Worm (Caenorhabditis elegans): Measurements from ENCODE around the gene aptf-3.

aptf-3 gene

ce11 chrII:8625163-8625562 lies 31.2 kb downstream of the aptf-3 start, which contains the start of gene sptf-2:
TSS of gene sptf-2 (plus strand) at chrII:8625459.
- TF ChIP-seq drap-1 (GFP tag; optimal IDR thresholded peaks at IDR 0.05), result no peak
- TF ChIP-seq unc-39 (tag; optimal IDR thresholded peaks at IDR 0.05), result no peak
- TF ChIP-seq ceh-43 (GFP tag; optimal IDR thresholded peaks at IDR 0.05), result no peak
- TF ChIP-seq lin-13 (tag; optimal IDR thresholded peaks at IDR 0.05), result no peak
- no peak for TF ChIP-seq ceh-39 (tag; optimal IDR thresholded peaks at IDR 0.05)
- TF ChIP-seq pha-4 (tag; optimal IDR thresholded peaks at IDR 0.05), result no peak
- no peak for TF ChIP-seq blmp-1 (tag; optimal IDR thresholded peaks at IDR 0.05)
- TF ChIP-seq M03D4.4 (tag; optimal IDR thresholded peaks at IDR 0.05), result no peak
- TF ChIP-seq elt-3 (tag; optimal IDR thresholded peaks at IDR 0.05), result no peak
- no peak for TF ChIP-seq nhr-2 (tag; optimal IDR thresholded peaks at IDR 0.05)
- no peak for TF ChIP-seq nhr-76 (tag; optimal IDR thresholded peaks at IDR 0.05)
- TF ChIP-seq ces-1 (GFP tag; optimal IDR thresholded peaks at IDR 0.05), result no peak
- TF ChIP-seq nhr-237 (tag; optimal IDR thresholded peaks at IDR 0.05), result no peak
- no peak for TF ChIP-seq sptf-1 (tag; optimal IDR thresholded peaks at IDR 0.05)
- no peak for TF ChIP-seq nhr-28 (tag; optimal IDR thresholded peaks at IDR 0.05)
- no peak for TF ChIP-seq lin-32 (GFP tag; optimal IDR thresholded peaks at IDR 0.05)
- TF ChIP-seq bed-3 (GFP tag; optimal IDR thresholded peaks at IDR 0.05), result no peak

- TF ChIP-seq mep-1 (tag; optimal IDR thresholded peaks at IDR 0.05), result no peak
- TF ChIP-seq ztf-11 (tag; optimal IDR thresholded peaks at IDR 0.05), result no peak
- TF ChIP-seq snpc-4 (tag; optimal IDR thresholded peaks at IDR 0.05), result no peak
- no peak for TF ChIP-seq zip-8 (tag; optimal IDR thresholded peaks at IDR 0.05)
- no peak for TF ChIP-seq nhr-76 (tag; optimal IDR thresholded peaks at IDR 0.05)
- TF ChIP-seq elt-3 (tag; optimal IDR thresholded peaks at IDR 0.05), result no peak
- no peak for TF ChIP-seq cnd-1 (tag; optimal IDR thresholded peaks at IDR 0.05)
- TF ChIP-seq ham-2 (GFP tag; optimal IDR thresholded peaks at IDR 0.05), result no peak
- no peak for TF ChIP-seq ceh-43 (GFP tag; optimal IDR thresholded peaks at IDR 0.05)
- TF ChIP-seq unc-62 (GFP tag; optimal IDR thresholded peaks at IDR 0.05), result no peak
- TF ChIP-seq lin-32 (GFP tag; optimal IDR thresholded peaks at IDR 0.05), result no peak
- no peak for TF ChIP-seq nhr-2 (tag; optimal IDR thresholded peaks at IDR 0.05)
- no peak for TF ChIP-seq flh-1 (GFP tag; optimal IDR thresholded peaks at IDR 0.05)
- TF ChIP-seq drap-1 (GFP tag; optimal IDR thresholded peaks at IDR 0.05), result no peak
- no peak for TF ChIP-seq hlh-1 (tag; optimal IDR thresholded peaks at IDR 0.05)
- TF ChIP-seq M03D4.4 (tag; optimal IDR thresholded peaks at IDR 0.05), result no peak
- TF ChIP-seq sptf-1 (tag; optimal IDR thresholded peaks at IDR 0.05), result no peak
These were observed 32.6 kb downstream of the aptf-3 start for ce11 chrII:8626598-8626997.

- TF ChIP-seq mab-5 (tag; optimal IDR thresholded peaks at IDR 0.05) (no peak), bed-3 (GFP tag; optimal IDR thresholded peaks at IDR 0.05) (no peak), snpc-4 (tag; optimal IDR thresholded peaks at IDR 0.05) (no peak), zip-8 (tag; optimal IDR thresholded peaks at IDR 0.05) (no peak), ham-2 (GFP tag; optimal IDR thresholded peaks at IDR 0.05) (no peak), nhr-76 (tag; optimal IDR thresholded peaks at IDR 0.05) (no peak), nhr-2 (tag; optimal IDR thresholded peaks at IDR 0.05) (no peak), ceh-39 (tag; optimal IDR thresholded peaks at IDR 0.05) (no peak), lin-13 (tag; optimal IDR thresholded peaks at IDR 0.05) (no peak)
These were observed 33.9 kb downstream of the aptf-3 start for ce11 chrII:8627907-8628306.

DNA sequence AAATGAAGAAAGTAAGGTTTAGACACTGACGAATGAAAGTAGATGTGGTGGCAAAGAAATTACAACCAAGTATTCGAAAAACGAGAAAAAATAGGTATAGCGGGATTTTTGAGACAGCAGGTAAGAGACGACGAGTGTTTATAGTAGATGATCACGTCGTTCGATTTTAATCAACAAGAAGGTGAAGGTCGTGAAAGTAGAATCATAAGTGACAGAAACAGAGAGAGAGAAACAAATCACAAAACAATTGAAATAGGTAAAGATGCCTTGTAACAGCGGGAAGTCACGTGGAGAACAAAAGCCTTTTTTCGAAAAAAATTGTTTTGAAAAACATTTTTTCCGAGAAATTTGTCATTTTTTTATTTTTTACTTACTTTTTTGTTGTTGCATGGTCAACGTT lies 36.1 kb downstream of the aptf-3 start, which contains the start of gene T22C8.6:
Gene T22C8.6, minus strand, starts transcription at position 194 of the 400 bp plus-strand sequence.
- TF ChIP-seq flh-1 (GFP tag; optimal IDR thresholded peaks at IDR 0.05), result no peak

DNA sequence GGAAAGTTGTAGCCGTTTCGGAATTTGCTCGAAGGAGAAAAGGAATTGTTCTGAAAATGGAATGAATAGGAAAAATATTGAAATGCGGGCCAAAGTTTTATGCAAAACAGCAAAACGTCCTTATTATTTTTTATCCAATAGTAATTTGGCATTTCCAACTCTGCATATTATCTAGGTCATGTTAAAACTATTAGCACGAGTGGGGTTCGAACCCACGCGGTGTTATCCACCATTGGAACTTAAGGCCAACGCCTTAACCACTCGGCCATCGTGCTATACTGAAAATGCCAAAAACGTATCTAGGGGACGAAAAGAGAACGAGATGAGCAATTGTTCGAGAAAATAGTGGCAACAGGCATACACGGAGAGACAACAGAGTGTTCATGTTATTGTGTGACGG lies 37.8 kb downstream of the aptf-3 start:
- TF ChIP-seq snpc-4 (tag; optimal IDR thresholded peaks at IDR 0.05) (no peak), sptf-1 (tag; optimal IDR thresholded peaks at IDR 0.05) (no peak), elt-1 (tag; optimal IDR thresholded peaks at IDR 0.05; ENCODE audit: borderline replicate concordance, insufficient read depth) (no peak), flh-1 (GFP tag; optimal IDR thresholded peaks at IDR 0.05) (no peak), unc-39 (tag; optimal IDR thresholded peaks at IDR 0.05) (no peak), ces-1 (GFP tag; optimal IDR thresholded peaks at IDR 0.05) (no peak), cnd-1 (tag; optimal IDR thresholded peaks at IDR 0.05) (no peak), ham-2 (GFP tag; optimal IDR thresholded peaks at IDR 0.05) (no peak), ceh-83 (GFP tag; optimal IDR thresholded peaks at IDR 0.05) (no peak)

- TF ChIP-seq nhr-76 (tag; optimal IDR thresholded peaks at IDR 0.05) (no peak), lsy-2 (tag; optimal IDR thresholded peaks at IDR 0.05) (no peak), lin-32 (GFP tag; optimal IDR thresholded peaks at IDR 0.05) (no peak), ham-2 (GFP tag; optimal IDR thresholded peaks at IDR 0.05) (no peak), snpc-4 (tag; optimal IDR thresholded peaks at IDR 0.05) (no peak), ceh-39 (tag; optimal IDR thresholded peaks at IDR 0.05) (no peak)
These were observed 40.4 kb downstream of the aptf-3 start, which contains the start of gene cutl-12 for ce11 chrII:8634386-8634785. TSS of gene cutl-12 (minus strand) at chrII:8634486.
